Worm (Caenorhabditis elegans): ENCODE measurements around the gene tin-9.1.

Gene tin-9.1

DNA sequence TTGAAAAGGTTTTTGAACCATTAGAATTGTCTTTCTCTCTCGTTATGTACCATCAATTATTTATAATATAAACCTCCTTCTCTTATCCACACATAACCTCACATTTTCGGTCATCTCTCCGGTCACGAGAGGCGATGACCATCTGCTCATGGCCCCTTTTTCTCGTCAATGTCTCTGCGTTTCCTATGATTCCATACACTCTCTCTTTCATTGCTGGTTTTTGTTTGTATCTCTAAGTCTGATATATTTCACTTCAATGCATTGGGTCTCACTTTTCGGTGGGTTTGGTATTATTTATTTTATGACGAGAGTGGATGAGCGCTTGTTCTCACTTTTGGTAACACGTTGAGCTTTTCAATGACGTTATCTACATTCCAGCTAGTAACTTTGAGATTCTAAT lies 21.4 kb downstream of the tin-9.1 start (continued):
- TF ChIP-seq zag-1 (tag; optimal IDR thresholded peaks at IDR 0.05), result no peak
- no peak for TF ChIP-seq ceh-8 (GFP tag; optimal IDR thresholded peaks at IDR 0.05)
- TF ChIP-seq lin-15B (tag; optimal IDR thresholded peaks at IDR 0.05), result peak; percentile 12
- TF ChIP-seq dpl-1 (GFP tag; optimal IDR thresholded peaks at IDR 0.05), result peak; percentile 43 to 55 (median 48)
- TF ChIP-seq elt-3 (tag; optimal IDR thresholded peaks at IDR 0.05), result peak in 2 of 6 experiments; percentile 39 to 51
- no peak for TF ChIP-seq ceh-90 (tag; optimal IDR thresholded peaks at IDR 0.05)
- no peak for TF ChIP-seq unc-30 (tag; optimal IDR thresholded peaks at IDR 0.05)

DNA sequence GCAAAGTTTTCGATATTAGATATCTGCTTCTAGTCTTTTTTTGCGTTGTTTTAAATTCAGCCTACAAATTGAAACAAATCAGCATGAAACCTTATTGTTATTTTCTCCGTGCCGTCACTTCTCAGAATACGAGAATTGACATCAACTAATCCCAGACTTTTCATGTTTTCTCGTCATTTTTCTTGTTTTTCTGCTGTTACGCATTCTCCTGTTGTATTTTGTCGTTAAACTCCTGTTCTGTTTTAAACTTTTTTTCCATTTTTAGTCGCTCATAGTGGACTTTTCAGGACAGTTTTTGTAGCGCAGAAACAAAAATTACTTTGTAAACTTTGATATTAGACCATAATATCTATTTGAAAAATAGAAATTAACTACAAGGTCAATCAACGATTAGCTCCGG lies 22.2 kb downstream of the tin-9.1 start:
- TF ChIP-seq nhr-84 (tag; optimal IDR thresholded peaks at IDR 0.05) (no peak), nhr-77 (tag; optimal IDR thresholded peaks at IDR 0.05) (no peak), nhr-85 (tag) (peak; percentile 56), lsy-2 (tag; optimal IDR thresholded peaks at IDR 0.05) (no peak)

DNA sequence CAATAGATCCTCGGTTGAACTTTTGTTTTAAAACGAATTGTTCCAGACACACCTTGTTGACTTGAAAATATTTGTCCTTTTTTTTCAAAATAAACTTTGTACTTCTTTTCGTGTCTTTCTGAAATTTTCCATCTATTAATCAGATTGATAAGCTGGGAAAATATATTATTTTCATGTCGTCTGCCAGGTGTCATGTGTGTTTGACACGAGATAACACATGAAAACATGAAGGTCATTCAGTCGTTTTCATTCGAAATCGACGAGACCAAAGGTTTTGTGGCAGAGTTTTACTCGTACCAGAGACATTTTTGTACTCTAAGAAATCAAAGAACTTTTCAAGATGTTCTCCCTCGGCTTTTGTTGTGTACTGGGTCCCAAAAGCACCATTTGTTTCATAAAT lies 23.8 kb downstream of the tin-9.1 start:
- TF ChIP-seq lin-14 (GFP tag; optimal IDR thresholded peaks at IDR 0.05) (peak; percentile 60), aly-2 (tag; optimal IDR thresholded peaks at IDR 0.05) (no peak), lir-3 (tag; optimal IDR thresholded peaks at IDR 0.05; ENCODE audit: poor library complexity) (no peak), ceh-90 (tag; optimal IDR thresholded peaks at IDR 0.05) (no peak), lin-13 (GFP tag; optimal IDR thresholded peaks at IDR 0.05) (no peak), nhr-47 (tag; optimal IDR thresholded peaks at IDR 0.05) (no peak), fkh-4 (tag; optimal IDR thresholded peaks at IDR 0.05; ENCODE audit: borderline replicate concordance) (no peak), lin-39 (tag; optimal IDR thresholded peaks at IDR 0.05) (no peak), F16B12.6 (tag; optimal IDR thresholded peaks at IDR 0.05) (no peak), rnt-1 (tag; optimal IDR thresholded peaks at IDR 0.05) (no peak), skn-1 (tag; optimal IDR thresholded peaks at IDR 0.05) (no peak), pax-3 (tag; optimal IDR thresholded peaks at IDR 0.05) (no peak), snu-23 (GFP tag; optimal IDR thresholded peaks at IDR 0.05) (peak; percentile 47), mef-2 (tag; optimal IDR thresholded peaks at IDR 0.05) (no peak), irx-1 (tag; optimal IDR thresholded peaks at IDR 0.05) (no peak), zag-1 (tag; optimal IDR thresholded peaks at IDR 0.05) (no peak), C34B4.2 (tag; optimal IDR thresholded peaks at IDR 0.05) (no peak), hpl-2 (GFP tag; optimal IDR thresholded peaks at IDR 0.05) (no peak), lin-35 (GFP tag; optimal IDR thresholded peaks at IDR 0.05) (peak in 1 of 2 experiments; percentile 58), nhr-12 (tag; optimal IDR thresholded peaks at IDR 0.05) (no peak), egl-13 (tag; optimal IDR thresholded peaks at IDR 0.05) (no peak), egl-27 (tag; optimal IDR thresholded peaks at IDR 0.05) (no peak), efl-3 (GFP tag; optimal IDR thresholded peaks at IDR 0.05) (no peak), elt-2 (tag; optimal IDR thresholded peaks at IDR 0.05) (peak; percentile 80), ztf-11 (tag; optimal IDR thresholded peaks at IDR 0.05) (no peak), ama-1 (optimal IDR thresholded peaks at IDR 0.05) (no peak), C04F5.9 (tag; optimal IDR thresholded peaks at IDR 0.05) (no peak), unc-130 (tag; optimal IDR thresholded peaks at IDR 0.05) (peak; percentile 43), Y116A8C.19 (tag; optimal IDR thresholded peaks at IDR 0.05; ENCODE audit: borderline replicate concordance) (no peak), swsn-7 (tag; optimal IDR thresholded peaks at IDR 0.05) (no peak), unc-62 (GFP tag; optimal IDR thresholded peaks at IDR 0.05) (no peak), aha-1 (tag; optimal IDR thresholded peaks at IDR 0.05) (no peak), ceh-82 (tag; optimal IDR thresholded peaks at IDR 0.05) (no peak), lsy-2 (tag; optimal IDR thresholded peaks at IDR 0.05) (peak in 1 of 2 experiments; percentile 37), nhr-11 (tag; optimal IDR thresholded peaks at IDR 0.05) (no peak), blmp-1 (tag; optimal IDR thresholded peaks at IDR 0.05) (peak; percentile 65), nhr-19 (GFP tag; conservative IDR thresholded peaks at IDR 0.05) (peak; percentile 22; the same call in 1 of the 2 replicates), elt-3 (tag; optimal IDR thresholded peaks at IDR 0.05) (peak in 2 of 6 experiments; percentile 37 to 83), unc-86 (tag; optimal IDR thresholded peaks at IDR 0.05) (no peak), zip-4 (GFP tag; optimal IDR thresholded peaks at IDR 0.05) (no peak), dpl-1 (GFP tag; optimal IDR thresholded peaks at IDR 0.05) (peak in 1 of 3 experiments; percentile 28), ceh-88 (GFP tag; IDR thresholded peaks at IDR 0.05) (no peak), alr-1 (tag; optimal IDR thresholded peaks at IDR 0.05; ENCODE audit: borderline replicate concordance) (no peak)
